Fruit fly (Drosophila melanogaster): ENCODE data around the gene Atac2.

Atac2 gene

DNA sequence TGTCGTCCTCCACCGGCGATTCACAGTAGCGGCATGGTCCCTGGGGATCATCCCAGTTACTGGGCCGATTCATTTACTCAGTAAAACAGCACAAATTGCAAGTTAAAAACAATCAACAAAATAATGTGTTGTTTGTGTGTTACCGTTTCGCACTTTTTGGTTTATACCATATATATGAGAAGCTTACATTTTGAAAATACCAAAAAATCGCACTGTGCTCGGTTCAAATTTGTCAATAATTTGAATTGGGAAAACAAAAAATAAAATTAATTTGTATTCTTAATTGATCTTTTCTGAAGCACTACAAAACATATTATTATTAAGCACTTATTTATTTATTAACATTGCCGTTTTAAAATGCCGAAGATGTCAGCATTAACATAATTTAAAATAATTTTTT, at the start of gene Atac2:
Atac2 (minus strand) TSS at position 144 of the 400 bp plus-strand sequence.
- TF ChIP-seq Crg-1 (GFP tag; optimal IDR thresholded peaks at IDR 0.05) (no peak), Hr96 (GFP tag; optimal IDR thresholded peaks at IDR 0.05) (no peak), Mnt (GFP tag; optimal IDR thresholded peaks at IDR 0.05) (no peak), CG7101 (tag; optimal IDR thresholded peaks at IDR 0.05) (no peak), cic (GFP tag; optimal IDR thresholded peaks at IDR 0.05) (no peak), kay (GFP tag; ENCODE audit: borderline replicate concordance) (no peak)

DNA sequence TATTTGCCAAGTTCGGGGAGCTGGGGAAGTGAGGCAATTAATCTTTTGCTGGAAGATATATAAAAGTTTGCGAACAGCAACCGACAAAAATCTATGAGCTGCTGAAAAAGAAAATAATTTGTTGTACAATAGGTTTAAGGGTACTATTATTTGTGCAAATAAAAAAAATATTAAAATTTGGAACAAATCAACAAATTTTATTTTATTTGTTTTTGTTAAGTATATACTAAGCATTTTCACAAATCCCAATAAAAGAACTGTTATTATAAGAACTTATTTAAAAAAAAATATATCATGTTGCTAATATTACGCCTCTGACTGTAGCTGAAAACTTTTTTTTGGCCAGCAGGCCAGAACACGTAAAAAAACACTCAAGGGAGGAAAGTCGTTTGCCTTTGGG, 46.1 kb upstream of the Atac2 start:
- TF ChIP-seq toe (GFP tag; optimal IDR thresholded peaks at IDR 0.05) (no peak), CG33017 (tag; optimal IDR thresholded peaks at IDR 0.05) (no peak), tj (GFP tag; optimal IDR thresholded peaks at IDR 0.05) (no peak), ovo (GFP tag; optimal IDR thresholded peaks at IDR 0.05) (no peak), kay (GFP tag; ENCODE audit: borderline replicate concordance) (no peak), cnc (optimal IDR thresholded peaks at IDR 0.05) (no peak), Clk (GFP tag; optimal IDR thresholded peaks at IDR 0.05) (no peak), cic (GFP tag; optimal IDR thresholded peaks at IDR 0.05) (no peak), pad (GFP tag; optimal IDR thresholded peaks at IDR 0.05) (no peak), CG12768 (GFP tag; optimal IDR thresholded peaks at IDR 0.05) (no peak), CG5204 (GFP tag; optimal IDR thresholded peaks at IDR 0.05) (no peak), CG7101 (tag; optimal IDR thresholded peaks at IDR 0.05) (no peak), Hr96 (GFP tag; optimal IDR thresholded peaks at IDR 0.05) (no peak), bab1 (GFP tag; optimal IDR thresholded peaks at IDR 0.05) (no peak)

DNA sequence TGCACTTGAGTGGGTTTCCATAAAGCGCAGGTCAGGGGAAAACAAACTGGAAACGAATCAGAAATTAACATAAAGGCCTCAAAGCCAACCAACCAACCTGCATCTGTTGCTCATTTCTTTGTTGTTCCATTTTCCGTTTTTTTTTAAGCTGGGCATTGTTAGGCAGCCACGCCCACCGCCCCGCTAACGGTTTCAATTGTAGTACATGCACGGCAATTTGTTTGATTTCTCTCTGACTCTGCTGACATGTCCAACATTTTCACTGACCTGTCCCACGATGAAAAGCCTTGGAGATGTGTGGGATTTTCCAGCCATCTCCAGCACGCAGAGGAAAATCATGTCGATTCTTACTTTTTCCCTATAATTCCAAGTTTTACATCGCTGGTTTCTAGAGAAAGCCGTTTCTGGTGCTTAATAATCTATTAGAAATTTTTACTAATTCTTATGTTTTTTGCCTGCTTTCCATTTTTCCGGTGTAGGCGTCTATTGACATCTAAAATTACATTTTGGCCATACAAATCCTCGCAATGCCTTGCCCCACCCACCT, 44.7 kb upstream of the Atac2 start:
- TF ChIP-seq toe (GFP tag; optimal IDR thresholded peaks at IDR 0.05): no peak

DNA sequence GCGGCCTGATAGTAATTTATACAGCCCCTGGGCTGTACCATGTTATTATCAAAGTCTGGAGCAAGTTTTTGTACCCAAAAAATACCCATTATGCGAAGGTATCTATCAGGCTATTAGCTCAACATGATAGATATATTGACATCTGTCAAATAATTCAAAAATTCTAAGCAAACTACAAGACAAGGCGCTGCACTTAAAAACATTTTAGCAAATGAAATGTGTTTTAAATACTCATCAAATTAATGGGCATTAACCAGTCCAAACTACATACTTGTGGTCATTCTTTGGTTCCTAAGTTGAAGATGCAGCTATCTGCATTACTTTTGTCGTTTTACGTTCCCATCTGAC, 41.3 kb upstream of the Atac2 start:
- TF ChIP-seq CG14711 (tag; optimal IDR thresholded peaks at IDR 0.05): peak; percentile 23
- no peak for TF ChIP-seq pad (GFP tag; optimal IDR thresholded peaks at IDR 0.05)

DNA sequence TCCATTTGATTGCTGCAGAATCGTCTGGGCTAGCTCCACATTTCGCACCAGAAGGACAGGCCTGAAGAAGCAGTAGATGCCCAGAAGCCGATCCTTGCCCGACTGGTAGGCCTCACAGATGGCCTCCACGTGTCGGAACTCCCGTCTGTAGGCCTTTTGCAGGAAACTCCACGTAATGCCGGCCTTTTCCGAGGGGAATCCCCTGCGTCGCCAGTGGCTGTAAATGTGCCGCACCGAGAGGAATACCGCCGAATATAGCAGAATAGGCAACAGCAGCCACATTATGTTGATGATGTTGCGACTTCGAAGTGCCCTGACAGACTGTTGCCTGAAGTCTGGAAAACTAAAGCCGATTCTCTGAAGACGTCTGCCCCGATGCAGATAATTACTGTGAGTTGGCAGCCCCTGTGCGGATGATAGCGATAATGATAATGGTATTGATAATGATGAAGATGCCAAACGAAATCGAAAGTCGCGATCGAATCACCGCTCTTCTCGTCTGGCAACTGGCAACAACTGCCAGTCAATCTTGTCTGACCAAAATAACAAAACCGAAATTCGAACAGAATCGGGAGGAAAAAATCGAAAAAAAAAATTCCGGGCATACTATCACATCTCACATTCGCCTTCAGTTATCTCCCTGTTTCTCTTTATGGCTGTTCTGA, 40.7 kb upstream of the Atac2 start, which contains the start of gene Cyp310a1:
Cyp310a1 (minus strand) TSS at position 348 of the 665 bp plus-strand sequence.
- TF ChIP-seq CG14711 (tag; optimal IDR thresholded peaks at IDR 0.05): no peak
- no peak for TF ChIP-seq CG33017 (tag; optimal IDR thresholded peaks at IDR 0.05)
- no peak for TF ChIP-seq kay (GFP tag; ENCODE audit: borderline replicate concordance)
- no peak for TF ChIP-seq bab1 (GFP tag; optimal IDR thresholded peaks at IDR 0.05)
- no peak for TF ChIP-seq cic (GFP tag; optimal IDR thresholded peaks at IDR 0.05)
- no peak for TF ChIP-seq CG7045 (GFP tag; optimal IDR thresholded peaks at IDR 0.05)
- no peak for TF ChIP-seq CG12768 (GFP tag; optimal IDR thresholded peaks at IDR 0.05)
- no peak for TF ChIP-seq Mnt (GFP tag; optimal IDR thresholded peaks at IDR 0.05)
- TF ChIP-seq ovo (GFP tag; optimal IDR thresholded peaks at IDR 0.05): no peak
- no peak for TF ChIP-seq pad (GFP tag; optimal IDR thresholded peaks at IDR 0.05)
- TF ChIP-seq tj (GFP tag; optimal IDR thresholded peaks at IDR 0.05): no peak
- no peak for TF ChIP-seq cnc (optimal IDR thresholded peaks at IDR 0.05)
- TF ChIP-seq toe (GFP tag; optimal IDR thresholded peaks at IDR 0.05): no peak
- TF ChIP-seq CG11617 (GFP tag; optimal IDR thresholded peaks at IDR 0.05): no peak

DNA sequence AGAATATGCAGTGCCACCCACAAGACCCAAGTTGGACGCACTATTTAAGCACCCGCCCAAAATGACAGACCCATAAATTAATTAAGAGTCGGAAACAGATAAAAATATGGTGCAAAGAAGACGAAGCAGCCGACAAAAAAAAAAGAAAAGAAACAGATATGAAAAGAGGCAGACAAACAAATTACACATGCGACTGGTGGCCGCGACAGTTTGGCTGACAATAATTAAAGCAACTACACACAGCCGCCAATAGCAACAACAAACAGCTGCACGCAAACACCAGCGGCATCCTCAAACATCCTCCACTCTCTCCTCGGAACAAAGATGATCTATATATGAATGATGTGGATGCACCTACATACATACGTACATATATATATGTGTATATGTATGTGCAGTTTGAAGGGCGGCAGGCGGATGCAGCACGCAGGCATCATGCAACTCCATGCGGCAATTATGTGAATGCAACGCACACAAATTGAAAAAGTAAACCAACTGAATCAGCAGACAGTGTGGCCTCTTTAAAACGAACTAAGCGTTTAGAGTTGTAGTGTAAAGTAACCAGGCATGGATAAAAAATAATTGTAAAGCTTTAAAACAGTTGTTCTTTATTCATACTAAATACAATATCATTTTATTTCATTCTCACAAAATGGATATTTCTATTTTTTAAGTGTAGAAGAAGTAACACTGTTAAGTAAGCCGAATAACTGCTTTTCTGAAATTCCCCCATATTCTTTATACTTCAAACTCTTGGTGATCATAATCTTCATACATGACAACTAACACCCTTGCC, 36.0 kb upstream of the Atac2 start:
- peak; percentile 20 for TF ChIP-seq kay (GFP tag; ENCODE audit: borderline replicate concordance)
- TF ChIP-seq Crg-1 (GFP tag; optimal IDR thresholded peaks at IDR 0.05): no peak

DNA sequence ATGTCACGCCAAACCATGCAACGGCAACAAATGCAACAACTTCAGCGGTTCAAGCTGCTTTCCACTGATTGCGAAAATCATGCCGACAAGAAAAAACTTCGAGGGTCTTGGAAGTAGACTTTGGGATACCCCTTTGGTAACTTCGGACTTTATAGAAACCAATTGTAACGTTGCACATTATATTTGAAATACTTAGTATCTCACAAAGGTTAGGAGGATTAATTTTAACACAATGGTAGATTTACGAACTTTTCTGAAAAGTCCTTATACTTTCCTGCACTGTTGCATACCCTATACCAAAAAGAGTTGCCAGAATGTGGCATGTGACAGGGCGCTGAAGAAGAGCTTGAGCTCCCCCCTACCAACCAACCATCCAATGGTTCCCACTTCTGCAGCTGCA, 33.4 kb upstream of the Atac2 start:
- TF ChIP-seq CG33017 (tag; optimal IDR thresholded peaks at IDR 0.05) (no peak), cnc (optimal IDR thresholded peaks at IDR 0.05) (no peak), CG7101 (tag; optimal IDR thresholded peaks at IDR 0.05) (no peak), kay (GFP tag; ENCODE audit: borderline replicate concordance) (no peak), CG14711 (tag; optimal IDR thresholded peaks at IDR 0.05) (no peak), Hr96 (GFP tag; optimal IDR thresholded peaks at IDR 0.05) (no peak), CG7045 (GFP tag; optimal IDR thresholded peaks at IDR 0.05) (no peak)

DNA sequence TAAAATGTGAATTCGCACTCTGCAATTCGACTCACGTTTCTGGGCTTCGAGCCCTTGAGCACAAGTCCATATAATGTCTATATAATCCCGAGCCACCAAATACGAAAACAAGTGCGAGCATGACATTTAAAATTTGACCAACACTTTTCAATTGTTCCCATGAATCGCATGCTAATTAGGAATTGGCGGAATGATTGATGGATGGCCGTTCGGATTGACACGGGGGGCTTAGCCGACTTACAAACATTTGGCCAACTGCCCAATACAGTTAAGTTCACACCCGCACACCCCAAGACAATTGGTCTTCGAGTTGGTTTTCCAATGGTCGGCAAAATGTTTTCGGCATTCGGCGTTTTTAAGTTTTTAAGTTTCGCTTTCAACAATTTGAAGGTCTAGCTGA, 29.0 kb upstream of the Atac2 start:
- no peak for TF ChIP-seq cnc (optimal IDR thresholded peaks at IDR 0.05)
- no peak for TF ChIP-seq CG1620 (GFP tag; optimal IDR thresholded peaks at IDR 0.05)
- TF ChIP-seq CG14711 (tag; optimal IDR thresholded peaks at IDR 0.05): no peak
- TF ChIP-seq kay (GFP tag; ENCODE audit: borderline replicate concordance): no peak
- TF ChIP-seq Clk (GFP tag; optimal IDR thresholded peaks at IDR 0.05): no peak
- peak; percentile 6 for TF ChIP-seq tj (GFP tag; optimal IDR thresholded peaks at IDR 0.05)
- no peak for TF ChIP-seq Hr96 (GFP tag; optimal IDR thresholded peaks at IDR 0.05)
- TF ChIP-seq CG12768 (GFP tag; optimal IDR thresholded peaks at IDR 0.05): no peak
